Worm (Caenorhabditis elegans) whole organism, young adult: ENCODE results near the gene C56G3.2.

Experiments used
- F23B12.7 ChIP-seq: sonication (generic microtip); optimal IDR thresholded peaks from 2 replicates; lab custom pipeline; 2017; ENCODE audit warnings: missing genetic modification characterization, mild to moderate bottlenecking, missing compliant biosample characterization, antibody characterized with exemption, moderate library complexity; ENCODE audit not compliant: insufficient read depth
- F33H1.4 ChIP-seq: fragments of 200-800 bp; sonication (Bioruptor generic); IDR thresholded peaks from 2 replicates; pipeline ENCODE4 v1.3.6; 2022; ENCODE audit warnings: missing genetic modification reagents, missing genetic modification characterization, missing compliant biosample characterization
- F37B4.10 ChIP-seq: fragments of 200-800 bp; sonication (Bioruptor generic); IDR thresholded peaks from 2 replicates; pipeline ENCODE4 v1.3.6; 2022; ENCODE audit warnings: missing genetic modification characterization, missing compliant biosample characterization
- F39B2.1 ChIP-seq: fragments of 200-800 bp; sonication (Bioruptor generic); IDR thresholded peaks from 2 replicates; pipeline ENCODE4 v1.3.6; 2022; ENCODE audit warnings: missing genetic modification reagents, missing genetic modification characterization, missing compliant biosample characterization
- F49E8.2 ChIP-seq: sonication (generic microtip); optimal IDR thresholded peaks from 3 replicates; lab custom pipeline; 2017; ENCODE audit warnings: missing genetic modification characterization, mild to moderate bottlenecking, missing compliant biosample characterization, antibody characterized with exemption, moderate library complexity; ENCODE audit not compliant: insufficient read depth
- F52B5.7 ChIP-seq: sonication (generic microtip); optimal IDR thresholded peaks from 2 replicates; lab custom pipeline; 2016; ENCODE audit warnings: mild to moderate bottlenecking, missing genetic modification characterization, missing compliant biosample characterization
- F57C9.4 ChIP-seq: sonication (generic microtip); optimal IDR thresholded peaks from 2 replicates; lab custom pipeline; 2017; ENCODE audit warnings: mild to moderate bottlenecking, missing genetic modification characterization, missing compliant biosample characterization
- K11D2.4 ChIP-seq: fragments of 200-800 bp; sonication (Bioruptor generic); IDR thresholded peaks from 2 replicates; pipeline ENCODE4 v1.3.6; 2022; ENCODE audit warnings: missing genetic modification reagents, missing genetic modification characterization, missing compliant biosample characterization
- Y79H2A.3 ChIP-seq: fragments of 200-800 bp; sonication (Bioruptor generic); conservative IDR thresholded peaks from 2 replicates; pipeline ENCODE4 v1.3.6; 2022; ENCODE audit warnings: missing genetic modification reagents, missing genetic modification characterization, missing compliant biosample characterization
- Y95B8A.8 ChIP-seq: fragments of 200-800 bp; sonication (Bioruptor generic); IDR thresholded peaks from 2 replicates; pipeline ENCODE4 v1.3.6; 2022; ENCODE audit warnings: missing genetic modification reagents, missing genetic modification characterization, missing compliant biosample characterization
- ZK185.1 ChIP-seq: sonication (generic microtip); optimal IDR thresholded peaks from 2 replicates; lab custom pipeline; 2016; ENCODE audit warnings: mild to moderate bottlenecking, missing genetic modification characterization, missing compliant biosample characterization; ENCODE audit not compliant: poor library complexity, severe bottlenecking
- aptf-2 ChIP-seq: fragments of 200-800 bp; sonication (Bioruptor generic); conservative IDR thresholded peaks from 2 replicates; pipeline ENCODE4 v1.3.6; 2022; ENCODE audit warnings: missing genetic modification reagents, missing genetic modification characterization, missing compliant biosample characterization
- aptf-3 ChIP-seq: fragments of 200-800 bp; sonication (Bioruptor generic); IDR thresholded peaks from 2 replicates; pipeline ENCODE4 v1.3.6; 2022; ENCODE audit warnings: missing genetic modification characterization, missing compliant biosample characterization
- atf-7 ChIP-seq: sonication (generic microtip); optimal IDR thresholded peaks from 2 replicates; lab custom pipeline; 2017; ENCODE audit warnings: mild to moderate bottlenecking, missing genetic modification characterization, missing compliant biosample characterization
- athp-1 ChIP-seq: sonication (generic microtip); optimal IDR thresholded peaks from 2 replicates; lab custom pipeline; 2017; ENCODE audit warnings: mild to moderate bottlenecking, missing genetic modification characterization, missing compliant biosample characterization
- ccch-3 ChIP-seq: fragments of 200-800 bp; sonication (Bioruptor generic); optimal IDR thresholded peaks from 2 replicates; lab custom pipeline; 2018; ENCODE audit warnings: mild to moderate bottlenecking, missing genetic modification characterization, missing compliant biosample characterization
- cebp-1 ChIP-seq, 2 experiments: fragments of 200-800 bp in 1 of 2; sonication (Bioruptor generic) in 1 of 2; sonication (generic microtip) in 1 of 2; IDR thresholded peaks in 1 of 2; optimal IDR thresholded peaks in 1 of 2; 2 replicates each; pipeline versions ENCODE4 v1.3.6 to Lab custom; 2017 to 2022; ENCODE audit warnings: missing compliant biosample characterization in 2 of 2, missing genetic modification characterization in 2 of 2, mild to moderate bottlenecking in 1 of 2, missing genetic modification reagents in 1 of 2, moderate library complexity in 1 of 2
- chd-7 ChIP-seq: sonication (generic microtip); optimal IDR thresholded peaks from 2 replicates; lab custom pipeline; 2016; ENCODE audit warnings: mild to moderate bottlenecking, missing genetic modification characterization, moderate library complexity, missing compliant biosample characterization
- dpff-1 ChIP-seq: sonication (generic microtip); optimal IDR thresholded peaks from 2 replicates; lab custom pipeline; 2017; ENCODE audit warnings: mild to moderate bottlenecking, missing genetic modification characterization, missing compliant biosample characterization
- ets-4 ChIP-seq: fragments of 200-800 bp; sonication (Bioruptor generic); optimal IDR thresholded peaks from 2 replicates; lab custom pipeline; 2018; ENCODE audit warnings: mild to moderate bottlenecking, missing genetic modification characterization, missing compliant biosample characterization
- let-607 ChIP-seq, 2 experiments: fragments of 200-800 bp in 1 of 2; sonication (Bioruptor generic) in 1 of 2; sonication (generic microtip) in 1 of 2; optimal IDR thresholded peaks; 2 replicates each; lab custom pipeline; 2016 to 2018; ENCODE audit warnings: mild to moderate bottlenecking in 2 of 2, missing compliant biosample characterization in 2 of 2, missing genetic modification characterization in 2 of 2, moderate library complexity in 2 of 2, missing genotype in 1 of 2
- lin-40 ChIP-seq: sonication (generic microtip); optimal IDR thresholded peaks from 2 replicates; lab custom pipeline; 2016; ENCODE audit warnings: missing genetic modification characterization, mild to moderate bottlenecking, missing compliant biosample characterization, missing genotype, missing genetic modification reagents
- lin-54 ChIP-seq: fragments of 200-800 bp; sonication (Bioruptor generic); optimal IDR thresholded peaks from 2 replicates; lab custom pipeline; 2018; ENCODE audit warnings: mild to moderate bottlenecking, missing genetic modification characterization, missing compliant biosample characterization
- lir-1 ChIP-seq: fragments of 200-800 bp; sonication (Bioruptor generic); conservative IDR thresholded peaks from 2 replicates; pipeline ENCODE4 v1.3.6; 2022; ENCODE audit warnings: missing genetic modification reagents, missing genetic modification characterization, missing compliant biosample characterization
- madf-10 ChIP-seq: sonication (generic microtip); optimal IDR thresholded peaks from 2 replicates; lab custom pipeline; 2016; ENCODE audit warnings: mild to moderate bottlenecking, missing genetic modification characterization, missing compliant biosample characterization
- mcd-1 ChIP-seq: fragments of 200-800 bp; sonication (Bioruptor generic); IDR thresholded peaks from 2 replicates; pipeline ENCODE4 v1.3.6; 2022; ENCODE audit warnings: missing genetic modification reagents, missing genetic modification characterization, missing compliant biosample characterization
- nfyb-1 ChIP-seq: fragments of 200-800 bp; sonication (Bioruptor generic); IDR thresholded peaks from 2 replicates; pipeline ENCODE4 v1.3.6; 2022; ENCODE audit warnings: missing genetic modification reagents, missing genetic modification characterization, missing compliant biosample characterization
- nhr-120 ChIP-seq: fragments of 200-800 bp; sonication (Bioruptor generic); IDR thresholded peaks from 2 replicates; pipeline ENCODE4 v1.3.6; 2022; ENCODE audit warnings: missing genetic modification characterization, missing compliant biosample characterization
- nhr-179 ChIP-seq: sonication (generic microtip); optimal IDR thresholded peaks from 2 replicates; lab custom pipeline; 2016; ENCODE audit warnings: mild to moderate bottlenecking, missing genetic modification characterization, missing compliant biosample characterization
- nhr-80 ChIP-seq: sonication (generic microtip); optimal IDR thresholded peaks from 2 replicates; lab custom pipeline; 2016; ENCODE audit warnings: missing genetic modification characterization, missing compliant biosample characterization
- repo-1 ChIP-seq: sonication (generic microtip); optimal IDR thresholded peaks from 2 replicates; lab custom pipeline; 2017; ENCODE audit warnings: mild to moderate bottlenecking, missing genetic modification characterization, missing compliant biosample characterization
- snpc-1.1 ChIP-seq: sonication (generic microtip); optimal IDR thresholded peaks from 2 replicates; lab custom pipeline; 2017; ENCODE audit warnings: missing genetic modification characterization, mild to moderate bottlenecking, missing compliant biosample characterization, antibody characterized with exemption, moderate library complexity, missing genotype, missing genetic modification reagents; ENCODE audit not compliant: insufficient read depth
- snpc-1.3 ChIP-seq: sonication (generic microtip); optimal IDR thresholded peaks from 2 replicates; lab custom pipeline; 2017; ENCODE audit warnings: missing genetic modification characterization, mild to moderate bottlenecking, missing compliant biosample characterization, antibody characterized with exemption, moderate library complexity, missing genotype, missing genetic modification reagents; ENCODE audit not compliant: insufficient read depth
- somi-1 ChIP-seq: fragments of 200-800 bp; sonication (Bioruptor generic); optimal IDR thresholded peaks from 2 replicates; lab custom pipeline; 2018; ENCODE audit warnings: mild to moderate bottlenecking, missing genetic modification characterization, missing compliant biosample characterization
- sptf-2 ChIP-seq: fragments of 200-800 bp; sonication (Bioruptor generic); optimal IDR thresholded peaks from 2 replicates; lab custom pipeline; 2018; ENCODE audit warnings: mild to moderate bottlenecking, missing genetic modification characterization, missing compliant biosample characterization
- tbp1 ChIP-seq: fragments of 200-800 bp; sonication (Bioruptor generic); optimal IDR thresholded peaks from 2 replicates; lab custom pipeline; 2018; ENCODE audit warnings: mild to moderate bottlenecking, missing genetic modification characterization, missing compliant biosample characterization
- tlf-1 ChIP-seq: fragments of 200-800 bp; sonication (Bioruptor generic); optimal IDR thresholded peaks from 2 replicates; lab custom pipeline; 2018; ENCODE audit warnings: mild to moderate bottlenecking, missing genetic modification characterization, missing compliant biosample characterization
- ztf-22 ChIP-seq: fragments of 200-800 bp; sonication (Bioruptor generic); optimal IDR thresholded peaks from 2 replicates; lab custom pipeline; 2018; ENCODE audit warnings: mild to moderate bottlenecking, missing genetic modification characterization, moderate library complexity, missing compliant biosample characterization
- ztf-25 ChIP-seq: fragments of 200-800 bp; sonication (Bioruptor generic); IDR thresholded peaks from 2 replicates; pipeline ENCODE4 v1.3.6; 2022; ENCODE audit warnings: missing genetic modification reagents, missing genetic modification characterization, missing compliant biosample characterization
- ztf-28 ChIP-seq: fragments of 200-800 bp; sonication (Bioruptor generic); IDR thresholded peaks from 2 replicates; pipeline ENCODE4 v1.3.6; 2022; ENCODE audit warnings: missing genetic modification reagents, missing genetic modification characterization, missing compliant biosample characterization
- ztf-3 ChIP-seq: fragments of 200-800 bp; sonication (Bioruptor generic); optimal IDR thresholded peaks from 2 replicates; lab custom pipeline; 2018; ENCODE audit warnings: mild to moderate bottlenecking, missing genetic modification characterization, missing compliant biosample characterization
- ztf-6 ChIP-seq: fragments of 200-800 bp; sonication (Bioruptor generic); IDR thresholded peaks from 2 replicates; pipeline ENCODE4 v1.3.6; 2022; ENCODE audit warnings: missing genetic modification reagents, missing genetic modification characterization, missing compliant biosample characterization

Gene C56G3.2

DNA sequence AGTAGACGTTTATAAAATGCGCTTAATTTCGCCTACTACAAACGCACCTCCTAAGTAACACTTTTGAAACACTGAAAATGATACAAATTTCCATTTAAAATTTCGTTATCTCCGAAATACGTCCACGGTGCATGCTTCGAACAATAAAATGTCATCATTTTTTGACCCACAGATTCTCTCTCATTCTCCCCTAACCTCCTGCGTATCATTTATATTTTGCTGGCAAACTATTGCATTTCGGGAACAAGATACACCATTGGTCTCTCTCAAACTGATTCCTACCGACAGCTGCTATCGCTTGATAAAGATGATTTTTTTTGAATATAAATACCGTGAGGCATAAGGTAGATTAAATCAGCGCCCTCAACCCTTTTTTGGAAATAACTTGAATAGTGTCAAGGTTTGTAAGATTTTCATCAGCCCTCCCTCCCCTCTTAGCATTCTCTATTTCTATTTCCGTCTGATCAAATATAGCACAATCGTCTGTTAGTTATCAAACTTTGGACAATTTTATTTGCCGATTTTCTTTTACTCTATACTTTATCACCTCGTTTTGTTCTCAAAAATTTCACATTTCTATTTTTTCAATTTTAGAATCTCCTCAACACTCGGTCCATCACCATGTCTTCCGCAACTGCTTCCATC is 24.3 kb upstream of the C56G3.2 start, which contains the start of gene C07D8.6:
C07D8.6 (plus strand) TSS at position 595 of the 645 bp plus-strand sequence.
- TF ChIP-seq athp-1 (tag; lab: Kevin White, UChicago) (no peak), nhr-120 (GFP tag; lab: Robert Waterston, UW) (no peak), sptf-2 (GFP tag; lab: Kevin White, UChicago) (no peak), tbp1 (GFP tag; lab: Kevin White, UChicago) (peak; percentile 42), repo-1 (tag; lab: Kevin White, UChicago) (no peak), tlf-1 (GFP tag; lab: Kevin White, UChicago) (no peak), lir-1 (no peak), snpc-1.3 (tag; lab: Kevin White, UChicago) (no peak), F49E8.2 (tag; lab: Kevin White, UChicago) (no peak), ztf-25 (GFP tag; lab: Robert Waterston, UW) (no peak), ccch-3 (GFP tag; lab: Kevin White, UChicago) (no peak), atf-7 (tag; lab: Kevin White, UChicago) (peak; percentile 32), ets-4 (GFP tag; lab: Kevin White, UChicago) (peak; percentile 59), chd-7 (tag; lab: Kevin White, UChicago) (no peak), dpff-1 (tag; lab: Kevin White, UChicago) (no peak), snpc-1.1 (tag; lab: Kevin White, UChicago) (no peak), let-607 (tag; optimal IDR thresholded peaks at IDR 0.05; lab: Kevin White, UChicago) (peak in 1 of 2 experiments; percentile 42), F37B4.10 (GFP tag; lab: Robert Waterston, UW) (no peak), ztf-3 (GFP tag; lab: Kevin White, UChicago) (no peak), F33H1.4 (GFP tag; lab: Robert Waterston, UW) (no peak), lin-40 (tag; lab: Kevin White, UChicago) (no peak), nfyb-1 (GFP tag; lab: Robert Waterston, UW) (no peak), nhr-80 (tag; lab: Kevin White, UChicago) (peak; percentile 99), nhr-179 (tag; lab: Kevin White, UChicago) (no peak), F39B2.1 (GFP tag; lab: Robert Waterston, UW) (no peak), ztf-28 (no peak), lin-54 (GFP tag; lab: Kevin White, UChicago) (no peak), Y79H2A.3 (GFP tag; lab: Robert Waterston, UW) (no peak), madf-10 (tag; lab: Kevin White, UChicago) (no peak), somi-1 (GFP tag; lab: Kevin White, UChicago) (no peak), F52B5.7 (tag; lab: Kevin White, UChicago) (no peak), mcd-1 (no peak), ztf-22 (GFP tag; lab: Kevin White, UChicago) (peak; percentile 13), F57C9.4 (no peak), Y95B8A.8 (GFP tag; lab: Robert Waterston, UW) (no peak), aptf-3 (GFP tag; lab: Robert Waterston, UW) (no peak), F23B12.7 (tag; lab: Kevin White, UChicago) (no peak), ZK185.1 (peak; percentile 16), cebp-1 (GFP tag; IDR thresholded peaks at IDR 0.05; lab: Robert Waterston, UW) (no peak), cebp-1 (tag; optimal IDR thresholded peaks at IDR 0.05; lab: Kevin White, UChicago) (peak; percentile 3), ztf-6 (GFP tag; lab: Robert Waterston, UW) (no peak), K11D2.4 (GFP tag; lab: Robert Waterston, UW) (no peak), aptf-2 (GFP tag; lab: Robert Waterston, UW) (no peak)
